Worm (Caenorhabditis elegans) whole organism, early embryonic: ENCODE results near the gene lact-2.

Experiments
- B0310.2 ChIP-seq: sonication (generic microtip); optimal IDR thresholded peaks from 2 replicates; lab custom pipeline; 2016; ENCODE audit warnings: mild to moderate bottlenecking, missing genetic modification characterization, missing compliant biosample characterization
- F13C5.2 ChIP-seq: sonication (generic microtip); optimal IDR thresholded peaks from 2 replicates; lab custom pipeline; 2017; ENCODE audit warnings: mild to moderate bottlenecking, missing genetic modification characterization, inconsistent platforms, missing compliant biosample characterization
- aly-1 ChIP-seq: sonication (generic microtip); optimal IDR thresholded peaks from 2 replicates; lab custom pipeline; 2016; ENCODE audit warnings: missing genetic modification characterization, missing compliant biosample characterization
- ama-1 ChIP-seq: fragments of 150-350 bp; optimal IDR thresholded peaks from 2 replicates; lab custom pipeline; 2014
- ceh-13 ChIP-seq: fragments of 200-800 bp; sonication (Bioruptor generic); optimal IDR thresholded peaks from 2 replicates; lab custom pipeline; 2018; ENCODE audit warnings: mild to moderate bottlenecking, missing genetic modification characterization, missing compliant biosample characterization
- ceh-36 ChIP-seq: sonication (generic microtip); optimal IDR thresholded peaks from 2 replicates; lab custom pipeline; 2016; ENCODE audit warnings: missing genetic modification characterization, inconsistent platforms, missing compliant biosample characterization
- ets-7 ChIP-seq: sonication (generic microtip); optimal IDR thresholded peaks from 2 replicates; lab custom pipeline; 2016; ENCODE audit warnings: missing genotype, missing genetic modification characterization, missing compliant biosample characterization
- flt-1 ChIP-seq: fragments of 200-800 bp; sonication (Bioruptor generic); IDR thresholded peaks from 2 replicates; pipeline ENCODE4 v1.3.6; 2022; ENCODE audit warnings: missing genetic modification characterization, missing compliant biosample characterization
- hmbx-1 ChIP-seq: sonication (generic microtip); optimal IDR thresholded peaks from 2 replicates; lab custom pipeline; 2016; ENCODE audit warnings: mild to moderate bottlenecking, missing genetic modification characterization, missing compliant biosample characterization
- hmg-4 ChIP-seq: fragments of 200-800 bp; sonication (Bioruptor generic); optimal IDR thresholded peaks from 2 replicates; lab custom pipeline; 2018; ENCODE audit warnings: mild to moderate bottlenecking, missing genetic modification characterization, missing compliant biosample characterization
- hnd-1 ChIP-seq: sonication (generic microtip); optimal IDR thresholded peaks from 2 replicates; lab custom pipeline; 2016; ENCODE audit warnings: missing genetic modification characterization, missing compliant biosample characterization
- pes-1 ChIP-seq: fragments of 200-800 bp; sonication (Bioruptor generic); IDR thresholded peaks from 2 replicates; pipeline ENCODE4 v1.3.6; 2022; ENCODE audit warnings: missing genetic modification reagents, missing genetic modification characterization, missing compliant biosample characterization
- scrt-1 ChIP-seq: fragments of 200-800 bp; sonication (Bioruptor generic); IDR thresholded peaks from 2 replicates; pipeline ENCODE4 v1.3.6; 2022; ENCODE audit warnings: missing genetic modification characterization, missing compliant biosample characterization
- sea-1 ChIP-seq: fragments of 200-800 bp; sonication (Bioruptor generic); conservative IDR thresholded peaks from 2 replicates; pipeline ENCODE4 v1.3.6; 2022; ENCODE audit warnings: missing genetic modification characterization, missing compliant biosample characterization
- tbx-11 ChIP-seq: fragments of 200-800 bp; sonication (Bioruptor generic); IDR thresholded peaks from 2 replicates; pipeline ENCODE4 v1.3.6; 2022; ENCODE audit warnings: missing genetic modification characterization, missing compliant biosample characterization
- tbx-37 ChIP-seq: fragments of 200-800 bp; sonication (Bioruptor generic); conservative IDR thresholded peaks from 2 replicates; pipeline ENCODE4 v1.3.6; 2022; ENCODE audit warnings: missing genetic modification reagents, missing genetic modification characterization, missing compliant biosample characterization
- tra-4 ChIP-seq: sonication (generic microtip); optimal IDR thresholded peaks from 2 replicates; lab custom pipeline; 2017; ENCODE audit warnings: missing genetic modification characterization, missing compliant biosample characterization

Gene lact-2

DNA sequence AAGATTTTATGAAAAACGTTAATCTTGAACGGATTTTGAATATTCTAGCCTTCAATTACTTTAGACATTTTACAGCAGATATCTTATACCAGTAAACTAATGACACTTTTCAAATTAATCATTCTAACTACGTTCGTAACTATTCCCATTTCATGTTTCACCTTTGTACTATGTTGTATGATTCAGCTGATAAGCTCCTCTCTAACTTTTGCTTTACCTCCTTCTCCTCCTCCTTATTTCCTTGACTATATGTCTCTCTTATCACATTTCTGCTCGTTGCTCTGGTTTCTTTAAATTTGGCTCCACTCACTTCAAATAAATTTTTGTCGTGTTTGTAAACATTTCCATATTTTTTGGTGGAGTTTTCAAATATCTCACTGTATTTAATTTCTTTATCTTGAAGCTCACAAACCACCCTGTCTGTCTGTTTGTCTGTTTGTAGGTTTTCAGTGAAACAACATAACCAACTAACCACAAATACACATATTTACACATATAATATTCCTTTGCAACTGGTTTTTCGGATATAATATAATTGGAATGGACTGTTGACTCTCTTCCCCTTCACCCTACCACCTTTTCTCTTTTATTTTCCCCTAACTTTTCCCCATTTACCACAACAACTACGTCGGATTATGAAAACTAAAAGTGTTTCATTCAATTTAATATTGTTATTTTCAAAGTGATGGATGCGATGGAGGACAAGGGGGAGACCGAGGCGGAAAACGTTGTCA lies at the start of gene lact-2:
Gene lact-2 (plus strand): TSS at position 684 of the 734 bp plus-strand sequence.
- TF ChIP-seq B0310.2 (tag; lab: Kevin White, UChicago) (no peak), hmbx-1 (tag; lab: Kevin White, UChicago) (no peak), F13C5.2 (tag; lab: Kevin White, UChicago) (no peak), hnd-1 (tag; lab: Kevin White, UChicago) (no peak), ceh-13 (no peak), tbx-11 (GFP tag; lab: Robert Waterston, UW) (no peak), ceh-36 (tag; lab: Kevin White, UChicago) (no peak)

DNA sequence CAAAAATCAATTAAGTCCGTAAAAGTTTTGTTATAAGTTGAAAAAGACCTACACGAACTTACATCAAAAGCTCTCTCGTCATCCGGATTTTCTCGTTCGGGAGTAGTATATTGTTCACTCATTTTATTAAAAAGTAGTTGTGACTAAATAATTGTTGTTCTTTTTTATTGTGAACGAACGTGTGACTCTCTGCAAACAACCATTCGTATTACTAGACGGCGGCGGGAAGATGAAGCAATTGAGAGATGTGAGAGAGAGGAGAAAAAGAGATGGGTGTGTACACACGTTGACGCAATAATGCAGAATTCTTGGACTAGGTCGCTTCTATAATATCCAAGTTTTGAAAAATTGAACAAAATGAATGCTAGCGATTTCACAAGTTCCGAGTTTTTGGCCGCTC lies 49.7 kb upstream of the lact-2 start, which contains the start of the genes F52H3.11 and bath-38:
Gene F52H3.11 (minus strand): TSS at position 203 of the 400 bp plus-strand sequence.
Gene bath-38 (minus strand): TSS at position 310 of the 400 bp plus-strand sequence.
- TF ChIP-seq F13C5.2 (tag; lab: Kevin White, UChicago), result peak; percentile 30
- TF ChIP-seq hmbx-1 (tag; lab: Kevin White, UChicago), result no peak

DNA sequence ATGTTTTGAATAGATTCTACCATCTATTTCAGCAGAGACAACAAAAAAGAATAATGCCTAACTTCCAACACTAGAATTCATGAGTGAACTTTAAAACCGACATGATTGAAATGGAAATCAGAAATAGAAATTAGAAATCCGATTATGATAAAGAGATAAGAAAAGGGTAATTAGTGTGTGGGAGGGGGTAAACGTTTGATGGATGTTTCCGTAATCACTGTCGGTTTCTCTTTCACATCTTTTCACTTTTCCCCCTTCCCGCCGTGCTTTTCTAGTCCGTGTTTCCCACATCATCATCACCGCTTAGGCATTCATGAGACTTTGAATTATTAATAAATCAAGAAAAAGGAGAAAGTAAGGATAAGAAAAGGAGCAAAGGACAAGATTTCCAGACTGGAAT lies 49.0 kb upstream of the lact-2 start:
- no peak for TF ChIP-seq tbx-11 (GFP tag; lab: Robert Waterston, UW)
- no peak for TF ChIP-seq scrt-1
- TF ChIP-seq tbx-37 (GFP tag; lab: Robert Waterston, UW), result no peak
- no peak for TF ChIP-seq F13C5.2 (tag; lab: Kevin White, UChicago)
- no peak for TF ChIP-seq B0310.2 (tag; lab: Kevin White, UChicago)
- TF ChIP-seq ama-1 (lab: Kevin White, UChicago), result no peak
- TF ChIP-seq tra-4 (tag; lab: Kevin White, UChicago), result no peak
- TF ChIP-seq aly-1 (tag; lab: Kevin White, UChicago), result no peak
- no peak for TF ChIP-seq ets-7 (tag; lab: Kevin White, UChicago)
- no peak for TF ChIP-seq hnd-1 (tag; lab: Kevin White, UChicago)
- no peak for TF ChIP-seq pes-1 (GFP tag; lab: Robert Waterston, UW)
- no peak for TF ChIP-seq ceh-36 (tag; lab: Kevin White, UChicago)
- TF ChIP-seq flt-1 (GFP tag; lab: Robert Waterston, UW), result no peak
- no peak for TF ChIP-seq hmbx-1 (tag; lab: Kevin White, UChicago)
- no peak for TF ChIP-seq ceh-13
- TF ChIP-seq hmg-4 (GFP tag; lab: Kevin White, UChicago), result no peak
- TF ChIP-seq sea-1 (GFP tag; lab: Robert Waterston, UW), result no peak

DNA sequence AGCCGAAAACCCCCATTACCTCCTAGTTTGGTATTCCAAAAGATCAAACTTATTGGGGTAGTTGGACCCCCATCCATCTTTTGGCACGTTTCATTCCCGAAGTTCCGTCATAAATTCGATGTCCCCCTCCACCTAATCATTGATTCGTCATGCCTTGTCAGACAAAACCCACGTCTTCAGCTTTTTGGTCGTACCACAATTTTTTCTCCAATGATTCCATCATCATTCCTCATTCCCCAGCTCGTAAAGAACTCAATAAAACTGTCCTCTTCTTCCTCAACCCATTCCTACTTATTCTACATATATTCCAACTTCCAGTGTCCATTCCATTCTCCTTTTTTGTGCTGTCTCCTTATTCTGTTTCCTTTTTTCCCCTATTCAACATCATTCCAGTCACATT lies 46.1 kb upstream of the lact-2 start, which contains the start of gene flp-4:
Gene flp-4 (plus strand): TSS at position 301 of the 400 bp plus-strand sequence.
- TF ChIP-seq F13C5.2 (tag; lab: Kevin White, UChicago), result no peak
- no peak for TF ChIP-seq sea-1 (GFP tag; lab: Robert Waterston, UW)
- TF ChIP-seq tra-4 (tag; lab: Kevin White, UChicago), result no peak
- TF ChIP-seq aly-1 (tag; lab: Kevin White, UChicago), result no peak
- TF ChIP-seq ets-7 (tag; lab: Kevin White, UChicago), result no peak
- TF ChIP-seq tbx-37 (GFP tag; lab: Robert Waterston, UW), result no peak
- no peak for TF ChIP-seq hmg-4 (GFP tag; lab: Kevin White, UChicago)
- TF ChIP-seq flt-1 (GFP tag; lab: Robert Waterston, UW), result no peak
- TF ChIP-seq ceh-13, result no peak
- no peak for TF ChIP-seq B0310.2 (tag; lab: Kevin White, UChicago)

DNA sequence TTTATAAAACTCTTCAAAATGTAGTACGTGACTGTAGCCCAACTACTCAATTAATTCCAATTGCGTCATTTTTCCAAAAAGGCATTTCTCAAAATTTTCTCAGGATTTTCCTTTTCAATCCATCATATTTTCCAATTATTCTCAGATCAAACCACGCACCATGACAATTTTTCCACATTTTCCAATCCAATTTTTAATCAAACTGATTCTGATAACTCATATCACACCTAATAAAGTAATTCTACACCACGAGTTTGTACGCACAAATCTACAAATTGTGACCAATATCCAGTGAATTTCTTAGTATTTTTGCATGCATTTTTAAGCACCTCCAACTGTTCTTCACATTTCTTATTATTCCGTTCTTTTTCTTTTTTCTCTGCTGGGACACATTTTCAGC lies 43.2 kb upstream of the lact-2 start:
- TF ChIP-seq ets-7 (tag; lab: Kevin White, UChicago) (no peak), scrt-1 (no peak), ama-1 (lab: Kevin White, UChicago) (no peak), hmg-4 (GFP tag; lab: Kevin White, UChicago) (no peak), ceh-13 (no peak), tbx-11 (GFP tag; lab: Robert Waterston, UW) (no peak)

DNA sequence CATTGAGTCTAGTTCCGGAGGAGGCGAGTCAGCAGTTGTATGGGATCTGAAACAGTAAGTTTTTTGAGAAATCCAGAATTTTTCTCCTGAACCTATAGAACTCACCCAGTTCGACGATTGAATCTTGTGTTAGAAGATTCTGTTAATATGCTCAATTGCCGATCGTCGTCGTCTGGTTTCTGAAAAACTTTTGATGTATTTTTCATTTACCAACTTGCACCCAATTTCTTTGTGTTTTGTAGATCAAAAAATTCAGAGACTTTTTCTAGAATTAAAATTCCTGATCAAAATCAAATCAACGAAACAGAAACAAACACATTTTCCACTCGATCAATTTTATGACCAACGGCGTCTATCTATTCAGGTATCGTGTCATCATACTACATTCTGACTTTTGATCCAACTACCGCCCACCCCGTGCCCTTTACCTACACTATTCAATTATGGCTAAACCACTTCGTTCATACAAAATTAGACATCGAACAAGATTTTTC lies 38.1 kb upstream of the lact-2 start, which contains the start of gene C18D1.2:
Gene C18D1.2 (plus strand): TSS at position 444 of the 494 bp plus-strand sequence.
- TF ChIP-seq aly-1 (tag; lab: Kevin White, UChicago) (no peak), sea-1 (GFP tag; lab: Robert Waterston, UW) (no peak), hnd-1 (tag; lab: Kevin White, UChicago) (no peak), ceh-13 (no peak), pes-1 (GFP tag; lab: Robert Waterston, UW) (no peak), ceh-36 (tag; lab: Kevin White, UChicago) (no peak), flt-1 (GFP tag; lab: Robert Waterston, UW) (no peak), ets-7 (tag; lab: Kevin White, UChicago) (no peak), tra-4 (tag; lab: Kevin White, UChicago) (no peak), B0310.2 (tag; lab: Kevin White, UChicago) (no peak), tbx-37 (GFP tag; lab: Robert Waterston, UW) (no peak), hmbx-1 (tag; lab: Kevin White, UChicago) (no peak), ama-1 (lab: Kevin White, UChicago) (no peak), F13C5.2 (tag; lab: Kevin White, UChicago) (no peak), scrt-1 (no peak), tbx-11 (GFP tag; lab: Robert Waterston, UW) (no peak), hmg-4 (GFP tag; lab: Kevin White, UChicago) (no peak)

DNA sequence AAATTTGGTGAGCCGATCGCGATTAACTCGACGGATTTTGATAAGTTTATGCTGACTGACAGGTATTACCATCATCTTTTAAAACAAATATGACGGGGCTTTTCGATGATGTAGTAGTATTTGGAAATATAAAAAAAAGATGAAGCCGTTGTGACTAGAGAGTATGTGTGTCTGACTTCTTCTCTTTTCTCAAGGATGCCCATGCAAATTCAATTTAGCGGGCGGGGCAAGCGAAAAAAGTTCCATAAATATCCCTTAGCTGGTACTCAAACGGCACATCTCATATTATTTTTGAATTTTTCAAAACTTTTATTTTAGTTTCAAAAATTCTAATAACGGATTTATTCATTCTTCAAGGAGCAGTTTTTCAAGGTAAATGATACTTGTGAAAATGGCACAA lies 34.2 kb upstream of the lact-2 start, which contains the start of gene stg-1:
Gene stg-1 (minus strand): TSS at position 153 of the 400 bp plus-strand sequence.
- TF ChIP-seq B0310.2 (tag; lab: Kevin White, UChicago) (no peak), aly-1 (tag; lab: Kevin White, UChicago) (no peak), scrt-1 (no peak), F13C5.2 (tag; lab: Kevin White, UChicago) (no peak), ceh-36 (tag; lab: Kevin White, UChicago) (no peak), tbx-37 (GFP tag; lab: Robert Waterston, UW) (no peak), ama-1 (lab: Kevin White, UChicago) (no peak), pes-1 (GFP tag; lab: Robert Waterston, UW) (no peak), tra-4 (tag; lab: Kevin White, UChicago) (no peak), sea-1 (GFP tag; lab: Robert Waterston, UW) (no peak), ets-7 (tag; lab: Kevin White, UChicago) (no peak), hmbx-1 (tag; lab: Kevin White, UChicago) (no peak), hnd-1 (tag; lab: Kevin White, UChicago) (no peak), tbx-11 (GFP tag; lab: Robert Waterston, UW) (no peak), ceh-13 (no peak)
